Fruit fly (Drosophila melanogaster) whole organism, prepupa: Measurements from ENCODE around the gene CG14036.

Experiments used
- CG10631 ChIP-seq: fragments of 200-800 bp; sonication (Bioruptor generic); optimal IDR thresholded peaks from 2 replicates; lab custom pipeline; 2016; ENCODE audit warnings: missing biosample characterization, missing genetic modification characterization
- CG11294 ChIP-seq: fragments of 200-800 bp; sonication (Bioruptor generic); IDR thresholded peaks from 2 replicates; pipeline ENCODE4 v1.3.6; 2022; ENCODE audit warnings: missing biosample characterization, missing genetic modification characterization
- CG11762 ChIP-seq: fragments of 200-800 bp; sonication (Bioruptor generic); optimal IDR thresholded peaks from 3 replicates; lab custom pipeline; 2016; ENCODE audit warnings: missing biosample characterization, missing genetic modification characterization; ENCODE audit not compliant: insufficient read depth
- CG15336 ChIP-seq: fragments of 200-800 bp; sonication (Bioruptor generic); IDR thresholded peaks from 2 replicates; pipeline ENCODE4 v1.3.6; 2022; ENCODE audit warnings: missing biosample characterization, missing genetic modification characterization
- CG1621 ChIP-seq: fragments of 200-800 bp; sonication (Bioruptor generic); optimal IDR thresholded peaks from 3 replicates; lab custom pipeline; 2018; ENCODE audit warnings: missing biosample characterization, mild to moderate bottlenecking, missing genetic modification characterization
- CG16779 ChIP-seq: fragments of 200-800 bp; sonication (Bioruptor generic); optimal IDR thresholded peaks from 3 replicates; lab custom pipeline; 2017; ENCODE audit warnings: missing biosample characterization, mild to moderate bottlenecking, missing genetic modification characterization
- CG3032 ChIP-seq: fragments of 200-800 bp; optimal IDR thresholded peaks from 2 replicates; lab custom pipeline; 2019; ENCODE audit warnings: missing biosample characterization, mild to moderate bottlenecking, missing genetic modification characterization, moderate library complexity
- CG32006 ChIP-seq: fragments of 200-800 bp; sonication (Bioruptor generic); optimal IDR thresholded peaks from 3 replicates; lab custom pipeline; 2017; ENCODE audit warnings: missing biosample characterization, mild to moderate bottlenecking, missing genetic modification characterization
- CG6163 ChIP-seq: fragments of 200-800 bp; sonication (Bioruptor generic); IDR thresholded peaks from 3 replicates; pipeline ENCODE4 v1.3.6; 2022; ENCODE audit warnings: missing biosample characterization, missing genetic modification characterization
- CG6792 ChIP-seq: fragments of 200-800 bp; sonication (Bioruptor generic); optimal IDR thresholded peaks from 3 replicates; lab custom pipeline; 2016; ENCODE audit warnings: missing biosample characterization, missing genetic modification characterization
- CG6854 ChIP-seq: fragments of 200-800 bp; sonication (Bioruptor generic); optimal IDR thresholded peaks from 2 replicates; lab custom pipeline; 2017; ENCODE audit warnings: missing biosample characterization, mild to moderate bottlenecking, missing genetic modification characterization
- CG7368 ChIP-seq: fragments of 200-800 bp; sonication (Bioruptor generic); optimal IDR thresholded peaks from 3 replicates; lab custom pipeline; 2016; ENCODE audit warnings: missing biosample characterization, missing genetic modification characterization
- CG8119 ChIP-seq: fragments of 200-800 bp; sonication (Bioruptor generic); IDR thresholded peaks from 3 replicates; pipeline ENCODE4 v1.3.6; 2022; ENCODE audit warnings: missing biosample characterization, missing genetic modification characterization
- Eip78C ChIP-seq: fragments of 200-800 bp; sonication (Bioruptor generic); peaks from one replicate; lab custom pipeline; 2016; ENCODE audit warnings: missing biosample characterization, missing genetic modification characterization
- Ets96B ChIP-seq: fragments of 200-800 bp; optimal IDR thresholded peaks from 2 replicates; lab custom pipeline; 2019; ENCODE audit warnings: missing biosample characterization, mild to moderate bottlenecking, missing genetic modification characterization, moderate library complexity
- Gug ChIP-seq: fragments of 200-800 bp; sonication (Bioruptor generic); IDR thresholded peaks from 2 replicates; pipeline ENCODE4 v1.3.6; 2022; ENCODE audit warnings: missing biosample characterization, missing genetic modification characterization
- Hr38 ChIP-seq: sonication (Bioruptor generic); optimal IDR thresholded peaks from 2 replicates; lab custom pipeline; 2016; ENCODE audit warnings: missing biosample characterization, missing genetic modification characterization
- Hr4 ChIP-seq: fragments of 200-800 bp; sonication (Bioruptor generic); optimal IDR thresholded peaks from 3 replicates; lab custom pipeline; 2016; ENCODE audit warnings: missing biosample characterization, missing genetic modification characterization
- Met ChIP-seq: fragments of 200-800 bp; sonication (Bioruptor generic); optimal IDR thresholded peaks from 3 replicates; lab custom pipeline; 2016; ENCODE audit warnings: missing biosample characterization, missing genetic modification characterization
- OdsH ChIP-seq: fragments of 200-800 bp; sonication (Bioruptor generic); optimal IDR thresholded peaks from 3 replicates; lab custom pipeline; 2016; ENCODE audit warnings: missing biosample characterization, missing genetic modification characterization
- Smox ChIP-seq: fragments of 200-800 bp; sonication (Bioruptor generic); optimal IDR thresholded peaks from 3 replicates; lab custom pipeline; 2016; ENCODE audit warnings: missing biosample characterization, missing genetic modification characterization
- Sox14 ChIP-seq: fragments of 200-800 bp; sonication (Bioruptor generic); optimal IDR thresholded peaks from 3 replicates; lab custom pipeline; 2016; ENCODE audit warnings: missing biosample characterization, missing genetic modification characterization
- Sox15 ChIP-seq: fragments of 200-800 bp; sonication (Bioruptor generic); optimal IDR thresholded peaks from 3 replicates; lab custom pipeline; 2016; ENCODE audit warnings: missing biosample characterization, missing genetic modification characterization
- acj6 ChIP-seq: fragments of 200-800 bp; sonication (Bioruptor generic); optimal IDR thresholded peaks from 3 replicates; lab custom pipeline; 2016; ENCODE audit warnings: missing biosample characterization, missing genetic modification characterization
- eg ChIP-seq: fragments of 200-800 bp; sonication (Bioruptor generic); IDR thresholded peaks from 3 replicates; pipeline ENCODE4 v1.3.6; 2022; ENCODE audit warnings: missing biosample characterization, missing genetic modification characterization
- esn ChIP-seq: fragments of 200-800 bp; sonication (Bioruptor generic); optimal IDR thresholded peaks from 2 replicates; lab custom pipeline; 2016; ENCODE audit warnings: missing biosample characterization, mild to moderate bottlenecking, missing genetic modification characterization, moderate library complexity
- fd85E ChIP-seq: fragments of 200-800 bp; sonication (Bioruptor generic); optimal IDR thresholded peaks from 3 replicates; lab custom pipeline; 2016; ENCODE audit warnings: missing biosample characterization, missing genetic modification characterization
- fkh ChIP-seq: fragments of 200-800 bp; sonication (Bioruptor generic); optimal IDR thresholded peaks from 3 replicates; lab custom pipeline; 2017; ENCODE audit warnings: missing biosample characterization, mild to moderate bottlenecking, missing genetic modification characterization, moderate library complexity
- lz ChIP-seq: fragments of 200-800 bp; sonication (Bioruptor generic); optimal IDR thresholded peaks from 3 replicates; lab custom pipeline; 2016; ENCODE audit warnings: missing biosample characterization, missing genetic modification characterization
- net ChIP-seq: fragments of 200-800 bp; sonication (Bioruptor generic); optimal IDR thresholded peaks from 3 replicates; lab custom pipeline; 2016; ENCODE audit warnings: missing biosample characterization, missing genetic modification characterization
- pdm3 ChIP-seq: fragments of 200-800 bp; sonication (Bioruptor generic); optimal IDR thresholded peaks from 3 replicates; lab custom pipeline; 2016; ENCODE audit warnings: missing biosample characterization, missing genetic modification characterization
- spab ChIP-seq: fragments of 200-800 bp; sonication (Bioruptor generic); optimal IDR thresholded peaks from 2 replicates; lab custom pipeline; 2017; ENCODE audit warnings: missing biosample characterization, mild to moderate bottlenecking, missing genetic modification characterization, missing genetic modification reagents
- ss ChIP-seq, 2 experiments: fragments of 200-800 bp; sonication (Bioruptor generic); optimal IDR thresholded peaks; 2 replicates in 1 of 2; 3 replicates in 1 of 2; lab custom pipeline; 2017 to 2018; ENCODE audit warnings: mild to moderate bottlenecking in 2 of 2, missing biosample characterization in 2 of 2, missing genetic modification characterization in 2 of 2, moderate library complexity in 1 of 2
- topi ChIP-seq: fragments of 200-800 bp; sonication (Bioruptor generic); optimal IDR thresholded peaks from 3 replicates; lab custom pipeline; 2016; ENCODE audit warnings: missing biosample characterization, missing genetic modification characterization
- vri ChIP-seq: fragments of 200-800 bp; sonication (Bioruptor generic); optimal IDR thresholded peaks from 3 replicates; lab custom pipeline; 2016; ENCODE audit warnings: missing biosample characterization, mild to moderate bottlenecking, missing genetic modification characterization

Gene CG14036

dm6 chr2L:5043043-5043442, 11.8 kb downstream of the CG14036 start, which contains the start of the genes CG33995, CG44000 and CG44001 (continued):
- TF ChIP-seq CG6163 (GFP tag; lab: Robert Waterston, UW) (no peak), CG6854 (GFP tag; lab: Kevin White, UChicago) (no peak), Hr4 (peak; percentile 20), vri (peak; percentile 66), Hr38 (GFP tag; lab: Kevin White, UChicago) (no peak), CG15336 (GFP tag; lab: Robert Waterston, UW) (no peak), eg (peak; percentile 43; the same call in 2 of the 3 replicates), fkh (GFP tag; lab: Kevin White, UChicago) (peak; percentile 73), Sox15 (GFP tag; lab: Kevin White, UChicago) (no peak), net (GFP tag; lab: Kevin White, UChicago) (no peak), Ets96B (no peak), Gug (GFP tag; lab: Robert Waterston, UW) (no peak), CG11294 (no peak), spab (GFP tag; lab: Kevin White, UChicago) (no peak)

- TF ChIP-seq CG3032 (tag; lab: Kevin White, UChicago), result peak; percentile 10
- no peak for TF ChIP-seq topi
- TF ChIP-seq acj6 (GFP tag; lab: Kevin White, UChicago), result peak; percentile 9
- TF ChIP-seq lz (GFP tag; lab: Kevin White, UChicago), result no peak
- peak; percentile 67 for TF ChIP-seq CG15336 (GFP tag; lab: Robert Waterston, UW)
- peak; percentile 18 for TF ChIP-seq Met (GFP tag; lab: Kevin White, UChicago)
- peak; percentile 41; the same call in 2 of the 3 replicates for TF ChIP-seq CG8119 (GFP tag; lab: Robert Waterston, UW)
- peak; percentile 1 for TF ChIP-seq CG32006 (GFP tag; lab: Kevin White, UChicago)
- peak; percentile 71 for TF ChIP-seq Eip78C
- peak; percentile 31 for TF ChIP-seq esn
- TF ChIP-seq net (GFP tag; lab: Kevin White, UChicago), result no peak
- no peak for TF ChIP-seq spab (GFP tag; lab: Kevin White, UChicago)
These were observed 12.7 kb downstream of the CG14036 start for dm6 chr2L:5042076-5042475.

- TF ChIP-seq ss (GFP tag; optimal IDR thresholded peaks at IDR 0.05; lab: Kevin White, UChicago) (peak; percentile 15 to 19), OdsH (GFP tag; lab: Kevin White, UChicago) (no peak), CG6854 (GFP tag; lab: Kevin White, UChicago) (no peak), CG7368 (GFP tag; lab: Kevin White, UChicago) (peak; percentile 63)
These were observed 17.4 kb downstream of the CG14036 start, which contains the start of the genes CG14042 and SP555 for dm6 chr2L:5037402-5037860. TSS of gene CG14042 (plus strand) at chr2L:5037709. TSS of gene SP555 (plus strand) at chr2L:5037709.

dm6 chr2L:5036120-5036519, 18.7 kb downstream of the CG14036 start:
- TF ChIP-seq Gug (GFP tag; lab: Robert Waterston, UW) (no peak), ss (GFP tag; optimal IDR thresholded peaks at IDR 0.05; lab: Kevin White, UChicago) (no peak), OdsH (GFP tag; lab: Kevin White, UChicago) (no peak), fd85E (GFP tag; lab: Kevin White, UChicago) (no peak), Ets96B (no peak), CG11762 (no peak), Sox14 (GFP tag; lab: Kevin White, UChicago) (no peak), eg (no peak), CG1621 (tag; lab: Kevin White, UChicago) (no peak), Eip78C (no peak), Smox (GFP tag; lab: Kevin White, UChicago) (no peak)

dm6 chr2L:5031886-5032285, 22.9 kb downstream of the CG14036 start:
- no peak for TF ChIP-seq CG10631 (GFP tag; lab: Kevin White, UChicago)
- TF ChIP-seq CG16779 (tag; lab: Kevin White, UChicago), result no peak
- no peak for TF ChIP-seq Eip78C
- TF ChIP-seq pdm3, result no peak
- no peak for TF ChIP-seq CG6792
- TF ChIP-seq CG15336 (GFP tag; lab: Robert Waterston, UW), result no peak
